Worm (Caenorhabditis elegans): Measurements from ENCODE around the gene nhr-254.

Gene nhr-254

DNA sequence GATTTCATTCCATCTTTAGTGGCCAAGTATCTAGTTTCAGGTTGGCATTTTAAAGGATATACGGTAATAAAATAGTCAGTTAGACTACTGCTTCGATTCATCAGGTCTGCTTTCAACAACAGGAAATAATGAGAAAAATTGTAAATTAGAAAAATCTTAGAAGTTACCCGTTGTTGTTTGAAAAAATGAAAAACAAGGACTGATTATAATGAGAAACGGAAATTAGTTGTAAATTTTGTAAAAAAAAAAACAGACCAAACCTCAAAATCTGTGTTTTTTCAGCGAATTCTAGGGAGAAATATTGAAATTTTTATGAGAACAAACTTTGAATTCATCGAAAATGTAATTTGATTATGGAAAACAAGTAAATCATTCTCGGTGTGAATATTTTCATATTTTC, 10.6 kb downstream of the nhr-254 start, which contains the start of gene srh-62:
Gene srh-62 (minus strand): TSS at position 101 of the 400 bp plus-strand sequence.
- no peak for TF ChIP-seq sox-2 (GFP tag; IDR thresholded peaks at IDR 0.05)

ce11 chrV:404210-404669, 11.8 kb downstream of the nhr-254 start, which contains the start of gene nhr-252:
nhr-252 (plus strand) TSS chrV:404619.
- TF ChIP-seq hlh-13 (GFP tag; optimal IDR thresholded peaks at IDR 0.05): no peak
- no peak for TF ChIP-seq odd-2 (tag; optimal IDR thresholded peaks at IDR 0.05)

- TF ChIP-seq F13H6.1 (tag; optimal IDR thresholded peaks at IDR 0.05): no peak
- TF ChIP-seq ahr-1 (tag; optimal IDR thresholded peaks at IDR 0.05): no peak
Measured at ce11 chrV:412820-413219, 20.4 kb downstream of the nhr-254 start.

ce11 chrV:414630-415029, 22.2 kb downstream of the nhr-254 start, which contains the start of gene dod-19:
dod-19 (minus strand) TSS chrV:414759.
- no peak for TF ChIP-seq nhr-11 (tag; optimal IDR thresholded peaks at IDR 0.05)
- TF ChIP-seq ama-1 (optimal IDR thresholded peaks at IDR 0.05): no peak

ce11 chrV:415072-415471, 22.6 kb downstream of the nhr-254 start:
- TF ChIP-seq ama-1 (optimal IDR thresholded peaks at IDR 0.05) (no peak), elt-2 (tag; optimal IDR thresholded peaks at IDR 0.05) (peak; percentile 18)

DNA sequence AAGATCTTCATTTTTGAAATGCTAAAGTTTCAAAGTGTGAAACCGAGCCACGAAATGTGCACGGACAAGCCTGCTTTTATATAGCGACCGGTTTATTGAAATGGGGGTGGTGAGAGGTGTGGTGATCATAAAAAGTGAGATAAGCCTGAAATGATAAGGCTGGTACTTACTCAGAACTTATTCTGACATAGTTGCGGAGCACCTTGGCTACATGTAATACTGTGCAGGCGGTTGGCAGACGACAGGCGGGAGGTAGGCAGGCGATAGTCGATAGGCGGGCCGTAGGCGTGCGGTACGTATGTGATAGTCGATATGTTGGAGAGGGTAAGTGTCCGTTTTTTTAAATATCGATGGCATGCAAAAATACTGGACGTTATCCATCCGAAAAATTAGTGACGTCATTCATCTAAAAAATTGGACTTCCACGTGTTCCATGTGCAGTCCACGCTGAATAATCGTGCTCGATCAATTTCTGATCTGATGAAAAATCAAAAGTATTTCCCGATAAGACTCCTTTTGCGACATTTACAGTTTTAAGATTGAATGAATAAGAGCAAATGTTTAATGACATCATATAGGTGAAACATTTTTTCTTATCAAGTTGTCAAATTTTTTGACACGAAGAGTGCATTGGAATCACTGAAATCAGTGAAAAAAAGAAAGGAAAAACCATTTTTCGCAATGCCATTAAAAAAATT, 25.4 kb downstream of the nhr-254 start, which contains the start of gene irg-8:
Gene irg-8 (minus strand): TSS at position 51 of the 698 bp plus-strand sequence.
- no peak for TF ChIP-seq ceh-2 (tag; optimal IDR thresholded peaks at IDR 0.05)
- TF ChIP-seq T23F11.4 (GFP tag; optimal IDR thresholded peaks at IDR 0.05): no peak
- no peak for TF ChIP-seq elt-4 (tag; optimal IDR thresholded peaks at IDR 0.05)
- no peak for TF ChIP-seq C38D4.7 (GFP tag; optimal IDR thresholded peaks at IDR 0.05)
- no peak for TF ChIP-seq ceh-19 (GFP tag; optimal IDR thresholded peaks at IDR 0.05)
- no peak for TF ChIP-seq hlh-8 (tag; optimal IDR thresholded peaks at IDR 0.05)
- TF ChIP-seq lim-6 (tag; optimal IDR thresholded peaks at IDR 0.05): no peak
- TF ChIP-seq mec-3 (tag; optimal IDR thresholded peaks at IDR 0.05; ENCODE audit: borderline replicate concordance): no peak
- TF ChIP-seq ceh-18 (tag; optimal IDR thresholded peaks at IDR 0.05): no peak
- TF ChIP-seq ceh-6 (GFP tag; optimal IDR thresholded peaks at IDR 0.05): no peak
- TF ChIP-seq ceh-22 (tag; optimal IDR thresholded peaks at IDR 0.05): no peak
- no peak for TF ChIP-seq ceh-30 (tag; optimal IDR thresholded peaks at IDR 0.05)
- TF ChIP-seq pha-4 (tag; optimal IDR thresholded peaks at IDR 0.05): no peak
- no peak for TF ChIP-seq nhr-232 (tag; optimal IDR thresholded peaks at IDR 0.05)
- no peak for TF ChIP-seq tbx-2 (tag; optimal IDR thresholded peaks at IDR 0.05)
- no peak for TF ChIP-seq ceh-31 (tag; optimal IDR thresholded peaks at IDR 0.05)

ce11 chrV:418432-418831, 26.0 kb downstream of the nhr-254 start, which contains the start of gene Y39D8A.1:
Y39D8A.1 (plus strand) TSS chrV:418732.
- TF ChIP-seq nhr-232 (tag; optimal IDR thresholded peaks at IDR 0.05): no peak
- no peak for TF ChIP-seq ets-4 (tag; optimal IDR thresholded peaks at IDR 0.05)
- TF ChIP-seq hlh-8 (tag; optimal IDR thresholded peaks at IDR 0.05): no peak
- no peak for TF ChIP-seq lin-11 (tag; optimal IDR thresholded peaks at IDR 0.05)
- TF ChIP-seq pha-2 (tag; optimal IDR thresholded peaks at IDR 0.05): no peak
- no peak for TF ChIP-seq elt-2 (tag; optimal IDR thresholded peaks at IDR 0.05)
- no peak for TF ChIP-seq fkh-6 (tag; optimal IDR thresholded peaks at IDR 0.05)
- no peak for TF ChIP-seq ceh-19 (GFP tag; optimal IDR thresholded peaks at IDR 0.05)
- TF ChIP-seq gmeb-2 (tag; optimal IDR thresholded peaks at IDR 0.05): no peak
- TF ChIP-seq Y22D7AL.16 (tag; optimal IDR thresholded peaks at IDR 0.05): no peak
- no peak for TF ChIP-seq ceh-6 (GFP tag; optimal IDR thresholded peaks at IDR 0.05)
- TF ChIP-seq ceh-48 (tag; optimal IDR thresholded peaks at IDR 0.05): no peak
